Fruit fly (Drosophila melanogaster): ENCODE measurements around the gene CG6999.

Gene CG6999

DNA sequence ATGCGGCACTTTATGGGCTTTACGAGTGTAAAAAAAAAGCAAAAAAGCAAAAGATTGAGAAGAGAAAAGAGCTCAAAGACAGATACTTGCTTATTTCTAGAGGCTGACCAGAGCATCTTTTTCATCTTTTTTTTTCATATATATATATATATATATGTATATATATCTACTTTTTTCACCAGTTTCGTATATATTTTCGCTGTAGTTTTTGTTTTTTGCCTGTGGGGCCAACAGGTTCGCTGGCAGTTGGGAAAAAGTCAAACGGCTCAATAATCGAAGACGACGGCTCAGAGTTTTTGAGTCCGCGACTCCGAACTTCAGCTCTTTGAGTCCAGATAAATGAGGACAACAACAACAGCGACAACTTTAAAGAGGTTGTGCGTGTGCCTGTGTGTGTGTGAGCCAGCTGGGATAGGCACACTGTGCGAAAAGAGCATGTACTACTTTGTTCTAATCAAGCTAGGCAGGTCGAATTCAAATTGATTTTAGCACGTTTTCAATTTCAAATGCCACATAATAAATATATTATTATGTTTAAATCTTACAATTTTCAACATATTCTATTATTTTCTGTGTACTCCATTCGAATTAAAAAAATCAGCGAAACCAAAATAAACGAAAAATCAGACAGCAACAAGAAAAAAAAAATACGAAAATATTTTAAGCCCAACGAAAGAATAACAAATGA, 21.2 kb upstream of the CG6999 start (continued):
- no peak for TF ChIP-seq btn (GFP tag; optimal IDR thresholded peaks at IDR 0.05)
- TF ChIP-seq CG17829 (tag; optimal IDR thresholded peaks at IDR 0.05): no peak
- no peak for TF ChIP-seq CG6654 (GFP tag; optimal IDR thresholded peaks at IDR 0.05)
- TF ChIP-seq CG18011 (GFP tag; optimal IDR thresholded peaks at IDR 0.05): no peak
- no peak; the same call in 3 of the 4 replicates for TF ChIP-seq Gug (GFP tag; IDR thresholded peaks at IDR 0.05)
- TF ChIP-seq CG5953 (GFP tag; IDR thresholded peaks at IDR 0.05): 0 out of 2 replicates have a peak, but pooled peaks have one; percentile 8
- TF ChIP-seq Hmr (GFP tag; optimal IDR thresholded peaks at IDR 0.05): peak; percentile 28
- no peak; the same call in 1 of the 2 replicates for TF ChIP-seq Ravus (GFP tag; IDR thresholded peaks at IDR 0.05)
- TF ChIP-seq wdn (GFP tag; IDR thresholded peaks at IDR 0.05): no peak
- peak; percentile 28 for TF ChIP-seq CG17359 (tag; optimal IDR thresholded peaks at IDR 0.05)
- peak; percentile 34 for TF ChIP-seq CG10979 (tag; optimal IDR thresholded peaks at IDR 0.05)
- no peak for TF ChIP-seq CG12744 (GFP tag; optimal IDR thresholded peaks at IDR 0.05)
- no peak for TF ChIP-seq gfzf (GFP tag; optimal IDR thresholded peaks at IDR 0.05)
- TF ChIP-seq E2f1 (GFP tag; IDR thresholded peaks at IDR 0.05): no peak
- TF ChIP-seq H15 (GFP tag; IDR thresholded peaks at IDR 0.05): no peak; the same call in 2 of the 3 replicates
- no peak for TF ChIP-seq gro (GFP tag; optimal IDR thresholded peaks at IDR 0.05)
- no peak for TF ChIP-seq peb (GFP tag; IDR thresholded peaks at IDR 0.05)
- TF ChIP-seq z (GFP tag; IDR thresholded peaks at IDR 0.05): 0 out of 3 replicates have a peak, but pooled peaks have one; percentile 13
- TF ChIP-seq NFAT (GFP tag; IDR thresholded peaks at IDR 0.05): no peak
- TF ChIP-seq CG10147 (GFP tag; optimal IDR thresholded peaks at IDR 0.05): no peak
- no peak for TF ChIP-seq Mes4 (GFP tag; optimal IDR thresholded peaks at IDR 0.05)
- TF ChIP-seq grau (tag; optimal IDR thresholded peaks at IDR 0.05): peak; percentile 29
- peak; percentile 32 for TF ChIP-seq Blimp-1 (GFP tag; optimal IDR thresholded peaks at IDR 0.05)
- TF ChIP-seq croc (GFP tag; conservative IDR thresholded peaks at IDR 0.05): 0 out of 3 replicates have a peak, but pooled peaks have one; percentile 18
- no peak for TF ChIP-seq Adf1 (GFP tag; IDR thresholded peaks at IDR 0.05)
- TF ChIP-seq CG14014 (GFP tag; IDR thresholded peaks at IDR 0.05): no peak
- no peak for TF ChIP-seq HLH4C (GFP tag; IDR thresholded peaks at IDR 0.05; ENCODE audit: partially characterized antibody)
- no peak for TF ChIP-seq CG3995 (GFP tag; optimal IDR thresholded peaks at IDR 0.05)
- TF ChIP-seq dmrt99B (tag; optimal IDR thresholded peaks at IDR 0.05): peak; percentile 47
- TF ChIP-seq CG13123 (GFP tag; optimal IDR thresholded peaks at IDR 0.05): no peak
- TF ChIP-seq gsb-n (tag; optimal IDR thresholded peaks at IDR 0.05): no peak
- TF ChIP-seq Doc3 (GFP tag; IDR thresholded peaks at IDR 0.05; ENCODE audit: partially characterized antibody): no peak
- peak; percentile 55 for TF ChIP-seq CG9932 (GFP tag; IDR thresholded peaks at IDR 0.05)
- no peak for TF ChIP-seq Pdp1 (GFP tag; optimal IDR thresholded peaks at IDR 0.05)
- TF ChIP-seq CG11456 (GFP tag; IDR thresholded peaks at IDR 0.05): peak; percentile 45; the same call in 1 of the 3 replicates
- TF ChIP-seq Chrac-16 (GFP tag; optimal IDR thresholded peaks at IDR 0.05): no peak
- TF ChIP-seq CG8281 (tag; optimal IDR thresholded peaks at IDR 0.05): no peak
- no peak for TF ChIP-seq CG7372 (GFP tag; IDR thresholded peaks at IDR 0.05)
- no peak for TF ChIP-seq zfh2 (GFP tag; optimal IDR thresholded peaks at IDR 0.05)
- no peak for TF ChIP-seq onecut (GFP tag; IDR thresholded peaks at IDR 0.05)
- no peak for TF ChIP-seq CG6791 (GFP tag; IDR thresholded peaks at IDR 0.05; ENCODE audit: partially characterized antibody)
- no peak for TF ChIP-seq CG4820 (GFP tag; optimal IDR thresholded peaks at IDR 0.05)
- TF ChIP-seq CG34422 (GFP tag; IDR thresholded peaks at IDR 0.05): no peak; the same call in 2 of the 3 replicates
- no peak for TF ChIP-seq CG2199 (GFP tag; IDR thresholded peaks at IDR 0.05)
- no peak for TF ChIP-seq Dref (GFP tag; IDR thresholded peaks at IDR 0.05)
- TF ChIP-seq HLH54F (GFP tag; optimal IDR thresholded peaks at IDR 0.05): no peak
- TF ChIP-seq CG5180 (GFP tag; optimal IDR thresholded peaks at IDR 0.05): no peak
- peak; percentile 31 for TF ChIP-seq ind (GFP tag; optimal IDR thresholded peaks at IDR 0.05)
- TF ChIP-seq CG6254 (GFP tag; optimal IDR thresholded peaks at IDR 0.05): no peak
- TF ChIP-seq org-1 (GFP tag; optimal IDR thresholded peaks at IDR 0.05): no peak

Data from whole organism, embryonic.